Worm (Caenorhabditis elegans) whole organism, young adult: Measurements from ENCODE around the gene str-263.

ENCODE experiments used
- F22D6.2 ChIP-seq: sonication (generic microtip); optimal IDR thresholded peaks from 2 replicates; lab custom pipeline; 2016; ENCODE audit warnings: mild to moderate bottlenecking, missing genetic modification characterization, missing compliant biosample characterization
- Y53G8AR.9 ChIP-seq: fragments of 200-800 bp; sonication (Bioruptor generic); conservative IDR thresholded peaks from 2 replicates; pipeline ENCODE4 v1.3.6; 2022; ENCODE audit warnings: missing genetic modification reagents, missing genetic modification characterization, missing compliant biosample characterization
- aptf-3 ChIP-seq: fragments of 200-800 bp; sonication (Bioruptor generic); IDR thresholded peaks from 2 replicates; pipeline ENCODE4 v1.3.6; 2022; ENCODE audit warnings: missing genetic modification characterization, missing compliant biosample characterization
- ceh-91 ChIP-seq: fragments of 200-800 bp; sonication (Bioruptor generic); IDR thresholded peaks from 2 replicates; pipeline ENCODE4 v1.3.6; 2022; ENCODE audit warnings: missing genetic modification reagents, missing genetic modification characterization, missing compliant biosample characterization
- chd-7 ChIP-seq: sonication (generic microtip); optimal IDR thresholded peaks from 2 replicates; lab custom pipeline; 2016; ENCODE audit warnings: mild to moderate bottlenecking, missing genetic modification characterization, moderate library complexity, missing compliant biosample characterization
- egrh-3 ChIP-seq: fragments of 200-800 bp; sonication (Bioruptor generic); IDR thresholded peaks from 2 replicates; pipeline ENCODE4 v1.3.6; 2022; ENCODE audit warnings: missing genetic modification reagents, missing genetic modification characterization, missing compliant biosample characterization
- lag-1 ChIP-seq: fragments of 200-800 bp; sonication (Bioruptor generic); IDR thresholded peaks from 2 replicates; pipeline ENCODE4 v1.3.6; 2022; ENCODE audit warnings: missing genetic modification reagents, missing genetic modification characterization, missing compliant biosample characterization
- lin-26 ChIP-seq: fragments of 200-800 bp; sonication (Bioruptor generic); IDR thresholded peaks from 2 replicates; pipeline ENCODE4 v1.3.6; 2022; ENCODE audit warnings: missing genetic modification reagents, missing genetic modification characterization, missing compliant biosample characterization
- lsl-1 ChIP-seq: fragments of 200-800 bp; sonication (Bioruptor generic); optimal IDR thresholded peaks from 2 replicates; lab custom pipeline; 2018; ENCODE audit warnings: mild to moderate bottlenecking, missing genetic modification characterization, moderate library complexity, missing compliant biosample characterization
- madf-6 ChIP-seq: fragments of 200-800 bp; sonication (Bioruptor generic); IDR thresholded peaks from 2 replicates; pipeline ENCODE4 v1.3.6; 2022; ENCODE audit warnings: missing genetic modification reagents, missing genetic modification characterization, missing compliant biosample characterization
- nhr-179 ChIP-seq: sonication (generic microtip); optimal IDR thresholded peaks from 2 replicates; lab custom pipeline; 2016; ENCODE audit warnings: mild to moderate bottlenecking, missing genetic modification characterization, missing compliant biosample characterization
- snpc-4 ChIP-seq, 5 experiments: fragments of 150-350 bp in 1 of 5; sonication (generic microtip) in 4 of 5; optimal IDR thresholded peaks; 2 replicates each; lab custom pipeline; 2014 to 2018; ENCODE audit warnings: missing genetic modification characterization in 5 of 5, missing biosample characterization in 3 of 5, antibody characterized with exemption in 2 of 5, mild to moderate bottlenecking in 2 of 5, missing compliant biosample characterization in 2 of 5, missing genotype in 2 of 5, moderate library complexity in 2 of 5, missing genetic modification reagents in 1 of 5

ce11 chrV:15612886-15613285 is at the start of gene str-263:
- TF ChIP-seq Y53G8AR.9 (no peak), ceh-91 (GFP tag; lab: Robert Waterston, UW) (no peak), nhr-179 (tag; lab: Kevin White, UChicago) (no peak), madf-6 (GFP tag; lab: Robert Waterston, UW) (no peak), lin-26 (GFP tag; lab: Robert Waterston, UW) (no peak), lsl-1 (GFP tag; lab: Kevin White, UChicago) (no peak), aptf-3 (GFP tag; lab: Robert Waterston, UW) (no peak), egrh-3 (no peak), chd-7 (no peak), snpc-4 (GFP tag; optimal IDR thresholded peaks at IDR 0.05; lab: Kevin White, UChicago) (no peak), snpc-4 (tag; optimal IDR thresholded peaks at IDR 0.05; lab: Kevin White, UChicago) (no peak), lag-1 (no peak), F22D6.2 (tag; lab: Kevin White, UChicago) (no peak)
